Fruit fly (Drosophila melanogaster) whole organism, embryonic: ENCODE results near the gene CG12010.
A peak's percentile ranks its signal among the peaks of the same experiment; 100 is the strongest.

Source experiments
- ATbp ChIP-seq: fragments of 200-800 bp; sonication (Bioruptor generic); optimal IDR thresholded peaks from 2 replicates; lab custom pipeline; 2017; ENCODE audit warnings: missing biosample characterization, mild to moderate bottlenecking, missing genetic modification characterization, missing genetic modification reagents
- Aef1 ChIP-seq: fragments of 200-800 bp; sonication (Bioruptor generic); IDR thresholded peaks from 3 replicates; pipeline ENCODE4 v1.3.6; 2022; ENCODE audit warnings: missing biosample characterization, missing genetic modification characterization
- Atf3 ChIP-seq: fragments of 200-800 bp; sonication (Bioruptor generic); optimal IDR thresholded peaks from 3 replicates; lab custom pipeline; 2016; ENCODE audit warnings: missing biosample characterization, missing genetic modification characterization
- CG10209 ChIP-seq: fragments of 200-800 bp; sonication (Bioruptor generic); optimal IDR thresholded peaks from 3 replicates; lab custom pipeline; 2017; ENCODE audit warnings: missing biosample characterization, mild to moderate bottlenecking, missing genetic modification characterization, missing genetic modification reagents
- CG14050 ChIP-seq: fragments of 200-800 bp; sonication (Bioruptor generic); IDR thresholded peaks from 3 replicates; pipeline ENCODE4 v1.3.6; 2022; ENCODE audit warnings: missing biosample characterization, missing genetic modification characterization
- CG14667 ChIP-seq: fragments of 200-800 bp; sonication (Bioruptor generic); IDR thresholded peaks from 2 replicates; pipeline ENCODE4 v1.3.6; 2022; ENCODE audit warnings: missing biosample characterization, missing genetic modification characterization
- CG2120 ChIP-seq: fragments of 200-800 bp; sonication (Bioruptor generic); optimal IDR thresholded peaks from 3 replicates; lab custom pipeline; 2016; ENCODE audit warnings: missing biosample characterization, missing genetic modification characterization
- CG32767 ChIP-seq: fragments of 200-800 bp; sonication (Bioruptor generic); IDR thresholded peaks from 2 replicates; pipeline ENCODE4 v1.3.6; 2022; ENCODE audit warnings: missing biosample characterization, missing genetic modification characterization
- CG4820 ChIP-seq: fragments of 200-800 bp; sonication (Bioruptor generic); optimal IDR thresholded peaks from 3 replicates; lab custom pipeline; 2016; ENCODE audit warnings: missing biosample characterization, missing genetic modification characterization
- CG6175 ChIP-seq: fragments of 200-800 bp; sonication (Bioruptor generic); IDR thresholded peaks from 3 replicates; pipeline ENCODE4 v1.3.6; 2022; ENCODE audit warnings: missing biosample characterization, missing genetic modification characterization
- CG6813 ChIP-seq: fragments of 200-800 bp; sonication (Bioruptor generic); optimal IDR thresholded peaks from 2 replicates; lab custom pipeline; 2017; ENCODE audit warnings: missing biosample characterization, missing genetic modification characterization, mild to moderate bottlenecking, moderate library complexity, missing genetic modification reagents
- CG7556 ChIP-seq: fragments of 200-800 bp; sonication (Bioruptor generic); optimal IDR thresholded peaks from 2 replicates; lab custom pipeline; 2017; ENCODE audit warnings: missing biosample characterization, mild to moderate bottlenecking, missing genetic modification characterization
- CG7839 ChIP-seq: fragments of 200-800 bp; sonication (Bioruptor generic); optimal IDR thresholded peaks from 3 replicates; lab custom pipeline; 2018; ENCODE audit warnings: missing biosample characterization, mild to moderate bottlenecking, missing genetic modification characterization, moderate library complexity
- CG8290 ChIP-seq, 3 experiments: fragments of 200-800 bp; sonication (Bioruptor generic); optimal IDR thresholded peaks; 2 replicates each; lab custom pipeline; 2016 to 2019; ENCODE audit warnings: missing biosample characterization in 3 of 3, missing genetic modification characterization in 3 of 3, mild to moderate bottlenecking in 2 of 3, moderate library complexity in 1 of 3
- CG8388 ChIP-seq: fragments of 200-800 bp; sonication (Bioruptor generic); optimal IDR thresholded peaks from 2 replicates; lab custom pipeline; 2019; ENCODE audit warnings: missing biosample characterization, mild to moderate bottlenecking, missing genetic modification characterization, moderate library complexity
- Chrac-16 ChIP-seq: fragments of 200-800 bp; sonication (Bioruptor generic); optimal IDR thresholded peaks from 3 replicates; lab custom pipeline; 2016; ENCODE audit warnings: missing biosample characterization, missing genetic modification characterization
- Dbx ChIP-seq: fragments of 200-800 bp; sonication (Bioruptor generic); IDR thresholded peaks from 3 replicates; pipeline ENCODE4 v1.3.6; 2022; ENCODE audit warnings: missing biosample characterization, missing genetic modification characterization
- Drgx ChIP-seq: fragments of 200-800 bp; sonication (Bioruptor generic); IDR thresholded peaks from 2 replicates; pipeline ENCODE4 v1.3.6; 2022; ENCODE audit warnings: missing biosample characterization, missing genetic modification characterization
- GATAe ChIP-seq: fragments of 200-800 bp; sonication (Bioruptor generic); conservative IDR thresholded peaks from 2 replicates; pipeline ENCODE4 v1.3.6; 2022; ENCODE audit warnings: missing biosample characterization, missing genetic modification characterization
- Hr78 ChIP-seq, 2 experiments: fragments of 200-800 bp in 1 of 2; fragments of >200 bp in 1 of 2; sonication (Bioruptor generic) in 1 of 2; optimal IDR thresholded peaks; 2 replicates each; lab custom pipeline; 2017 to 2019; ENCODE audit warnings: missing biosample characterization in 2 of 2, missing genetic modification characterization in 2 of 2, mild to moderate bottlenecking in 1 of 2, moderate library complexity in 1 of 2
- Hsf ChIP-seq: fragments of 200-800 bp; sonication (Bioruptor generic); optimal IDR thresholded peaks from 3 replicates; lab custom pipeline; 2016; ENCODE audit warnings: missing biosample characterization, missing genetic modification characterization
- MESR4 ChIP-seq: fragments of 200-800 bp; sonication (Bioruptor generic); optimal IDR thresholded peaks from 2 replicates; lab custom pipeline; 2018; ENCODE audit warnings: missing biosample characterization, mild to moderate bottlenecking, missing genetic modification characterization, moderate library complexity
- Med ChIP-seq: fragments of 200-800 bp; sonication (Bioruptor generic); peaks from one replicate; lab custom pipeline; 2016; ENCODE audit warnings: missing biosample characterization, missing genetic modification characterization, mild to moderate bottlenecking, inconsistent platforms, moderate library complexity
- Oli ChIP-seq: fragments of 200-800 bp; sonication (Bioruptor generic); optimal IDR thresholded peaks from 2 replicates; lab custom pipeline; 2018; ENCODE audit warnings: missing biosample characterization, mild to moderate bottlenecking, missing genetic modification characterization, moderate library complexity
- PHDP ChIP-seq: fragments of 200-800 bp; sonication (Bioruptor generic); optimal IDR thresholded peaks from 3 replicates; lab custom pipeline; 2018; ENCODE audit warnings: missing biosample characterization, mild to moderate bottlenecking, missing genetic modification characterization, moderate library complexity
- Rfx ChIP-seq: fragments of 200-800 bp; sonication (Bioruptor generic); IDR thresholded peaks from 2 replicates; pipeline ENCODE4 v1.3.6; 2022; ENCODE audit warnings: missing biosample characterization, missing genetic modification characterization
- Sox102F ChIP-seq: fragments of 200-800 bp; sonication (Bioruptor generic); optimal IDR thresholded peaks from 2 replicates; lab custom pipeline; 2018; ENCODE audit warnings: missing biosample characterization, mild to moderate bottlenecking, missing genetic modification characterization, moderate library complexity
- bab2 ChIP-seq: fragments of 200-800 bp; sonication (Bioruptor generic); optimal IDR thresholded peaks from 2 replicates; lab custom pipeline; 2016; ENCODE audit warnings: missing biosample characterization, missing genetic modification characterization
- cas ChIP-seq: fragments of 200-800 bp; sonication (Bioruptor generic); IDR thresholded peaks from 2 replicates; pipeline ENCODE4 v1.3.6; 2022; ENCODE audit warnings: missing biosample characterization, missing genetic modification characterization
- dimm ChIP-seq: fragments of 200-800 bp; sonication (Bioruptor generic); IDR thresholded peaks from 2 replicates; pipeline ENCODE4 v1.3.6; 2022; ENCODE audit warnings: missing biosample characterization, missing genetic modification characterization
- esg ChIP-seq: fragments of 200-800 bp; sonication (Bioruptor generic); conservative IDR thresholded peaks from 2 replicates; pipeline ENCODE4 v1.3.6; 2022; ENCODE audit warnings: missing biosample characterization, missing genetic modification characterization
- fd96Cb ChIP-seq: fragments of 200-800 bp; sonication (Bioruptor generic); optimal IDR thresholded peaks from 2 replicates; lab custom pipeline; 2018; ENCODE audit warnings: missing biosample characterization, mild to moderate bottlenecking, missing genetic modification characterization, moderate library complexity
- gt ChIP-seq: fragments of 200-800 bp; sonication (Bioruptor generic); IDR thresholded peaks from 2 replicates; pipeline ENCODE4 v1.3.6; 2022; ENCODE audit warnings: missing biosample characterization, missing genetic modification characterization
- hkb ChIP-seq, 2 experiments: fragments of 200-800 bp in 1 of 2; fragments of >200 bp in 1 of 2; sonication (Bioruptor generic) in 1 of 2; IDR thresholded peaks in 1 of 2; optimal IDR thresholded peaks in 1 of 2; 2 replicates each; pipeline versions ENCODE4 v1.3.6 to Lab custom; 2017 to 2022; ENCODE audit warnings: missing biosample characterization in 1 of 2, missing genetic modification characterization in 1 of 2
- ken ChIP-seq: fragments of 200-800 bp; sonication (Bioruptor generic); IDR thresholded peaks from 3 replicates; pipeline ENCODE4 v1.3.6; 2022; ENCODE audit warnings: missing biosample characterization, missing genetic modification characterization
- mld ChIP-seq: fragments of 200-800 bp; sonication (Bioruptor generic); IDR thresholded peaks from 3 replicates; pipeline ENCODE4 v1.3.6; 2022; ENCODE audit warnings: missing biosample characterization, missing genetic modification characterization; ENCODE audit not compliant: partially characterized antibody
- pan ChIP-seq, 4 experiments: fragments of >200 bp in 3 of 4; fragments of 200-800 bp in 1 of 4; sonication (Bioruptor generic) in 1 of 4; optimal IDR thresholded peaks in 3 of 4; IDR thresholded peaks in 1 of 4; 2 replicates each; pipeline versions ENCODE4 v1.3.6 to Lab custom; 2017 to 2022; ENCODE audit warnings: missing biosample characterization in 2 of 4, missing genetic modification characterization in 2 of 4, mixed read lengths in 1 of 4
- rib ChIP-seq: fragments of 200-800 bp; sonication (Bioruptor generic); IDR thresholded peaks from 2 replicates; pipeline ENCODE4 v1.3.6; 2022; ENCODE audit warnings: missing biosample characterization, missing genetic modification characterization
- scrt ChIP-seq: fragments of 200-800 bp; sonication (Bioruptor generic); optimal IDR thresholded peaks from 2 replicates; lab custom pipeline; 2018; ENCODE audit warnings: missing biosample characterization, mild to moderate bottlenecking, missing genetic modification characterization, moderate library complexity
- sim ChIP-seq: fragments of 200-800 bp; sonication (Bioruptor generic); IDR thresholded peaks from 2 replicates; pipeline ENCODE4 v1.3.6; 2022; ENCODE audit warnings: missing biosample characterization, missing genetic modification characterization
- tap ChIP-seq: fragments of 200-800 bp; optimal IDR thresholded peaks from 3 replicates; lab custom pipeline; 2019; ENCODE audit warnings: missing biosample characterization, mild to moderate bottlenecking, missing genetic modification characterization, moderate library complexity
- tgo ChIP-seq: fragments of 200-800 bp; sonication (Bioruptor generic); IDR thresholded peaks from 3 replicates; pipeline ENCODE4 v1.3.6; 2022; ENCODE audit warnings: missing biosample characterization, missing genetic modification characterization
- trem ChIP-seq: fragments of 200-800 bp; optimal IDR thresholded peaks from 3 replicates; lab custom pipeline; 2019; ENCODE audit warnings: missing biosample characterization, mild to moderate bottlenecking, missing genetic modification characterization, moderate library complexity
- unpg ChIP-seq: fragments of 200-800 bp; sonication (Bioruptor generic); optimal IDR thresholded peaks from 3 replicates; lab custom pipeline; 2018; ENCODE audit warnings: missing biosample characterization, mild to moderate bottlenecking, missing genetic modification characterization, moderate library complexity
- vfl ChIP-seq: fragments of 200-800 bp; sonication (Bioruptor generic); optimal IDR thresholded peaks from 2 replicates; lab custom pipeline; 2016; ENCODE audit warnings: missing biosample characterization, missing genetic modification characterization
- wdn ChIP-seq: fragments of 200-800 bp; sonication (Bioruptor generic); IDR thresholded peaks from 2 replicates; pipeline ENCODE4 v1.3.6; 2022; ENCODE audit warnings: missing biosample characterization, missing genetic modification characterization
- zfh1 ChIP-seq: fragments of 200-800 bp; sonication (Bioruptor generic); IDR thresholded peaks from 3 replicates; pipeline ENCODE4 v1.3.6; 2022; ENCODE audit warnings: missing biosample characterization, missing genetic modification characterization
- zfh2 ChIP-seq: fragments of 200-800 bp; sonication (Bioruptor generic); optimal IDR thresholded peaks from 2 replicates; lab custom pipeline; 2016; ENCODE audit warnings: missing biosample characterization, missing genetic modification characterization

CG12010 gene

dm6 chr3L:3381869-3382488 lies 7.9 kb downstream of the CG12010 start (continued):
- no peak for TF ChIP-seq pan (optimal IDR thresholded peaks at IDR 0.05; lab: Kevin White, UChicago)
- TF ChIP-seq pan (GFP tag; optimal IDR thresholded peaks at IDR 0.05 in 1 of 2, IDR thresholded peaks at IDR 0.05 in 1 of 2), result peak in 1 of 2 experiments; percentile 66
- no peak for TF ChIP-seq bab2 (GFP tag; lab: Kevin White, UChicago)
- TF ChIP-seq vfl (GFP tag; lab: Kevin White, UChicago), result no peak
- TF ChIP-seq CG6813 (GFP tag; lab: Kevin White, UChicago), result no peak
- 0 out of 3 replicates have a peak, but pooled peaks have one; percentile 31 for TF ChIP-seq CG14050 (GFP tag; lab: Robert Waterston, UW)
- 0 out of 2 replicates have a peak, but pooled peaks have one; percentile 42 for TF ChIP-seq wdn
- peak; percentile 50 for TF ChIP-seq Aef1 (GFP tag; lab: Robert Waterston, UW)
- TF ChIP-seq ken (GFP tag; lab: Robert Waterston, UW), result peak; percentile 70
- peak; percentile 32 for TF ChIP-seq Oli (tag; lab: Kevin White, UChicago)
- no peak for TF ChIP-seq CG7556 (GFP tag; lab: Kevin White, UChicago)
- TF ChIP-seq CG4820 (GFP tag; lab: Kevin White, UChicago), result no peak
- TF ChIP-seq sim, result no peak
- TF ChIP-seq ATbp, result peak; percentile 13
- peak; percentile 3 for TF ChIP-seq CG10209 (GFP tag; lab: Kevin White, UChicago)
- TF ChIP-seq scrt (GFP tag; lab: Kevin White, UChicago), result peak; percentile 19
- no peak for TF ChIP-seq Atf3 (GFP tag; lab: Kevin White, UChicago)
- TF ChIP-seq unpg, result peak; percentile 69
- no peak for TF ChIP-seq gt
- peak; percentile 31; the same call in 1 of the 2 replicates for TF ChIP-seq CG32767
- peak; percentile 62 for TF ChIP-seq PHDP (tag; lab: Kevin White, UChicago)
- peak; percentile 23 for TF ChIP-seq CG2120
- peak; percentile 64; the same call in 2 of the 3 replicates for TF ChIP-seq zfh1 (GFP tag; lab: Robert Waterston, UW)
- peak; percentile 80 for TF ChIP-seq Dbx (GFP tag; lab: Robert Waterston, UW)
- peak; percentile 4 for TF ChIP-seq Hsf
- TF ChIP-seq CG6175, result peak; percentile 6; the same call in 1 of the 3 replicates
- peak; percentile 6 for TF ChIP-seq tap
- TF ChIP-seq hkb (optimal IDR thresholded peaks at IDR 0.05; lab: Kevin White, UChicago), result no peak
- TF ChIP-seq hkb (GFP tag; IDR thresholded peaks at IDR 0.05; lab: Robert Waterston, UW), result peak; percentile 52
- TF ChIP-seq Sox102F (GFP tag; lab: Kevin White, UChicago), result peak; percentile 75
- peak; percentile 64 for TF ChIP-seq Drgx (GFP tag; lab: Robert Waterston, UW)
- TF ChIP-seq tgo (GFP tag; lab: Robert Waterston, UW), result peak; percentile 59
- peak; percentile 47; the same call in 1 of the 2 replicates for TF ChIP-seq rib (GFP tag; lab: Robert Waterston, UW)
- TF ChIP-seq Rfx (GFP tag; lab: Robert Waterston, UW), result peak; percentile 80
- TF ChIP-seq esg (GFP tag; lab: Robert Waterston, UW), result peak; percentile 63
- TF ChIP-seq MESR4 (GFP tag; lab: Kevin White, UChicago), result no peak
- TF ChIP-seq CG8388 (GFP tag; lab: Kevin White, UChicago), result peak; percentile 35
- peak; percentile 43; the same call in 1 of the 2 replicates for TF ChIP-seq cas (GFP tag; lab: Robert Waterston, UW)
- no peak for TF ChIP-seq mld (GFP tag; lab: Robert Waterston, UW)
- TF ChIP-seq fd96Cb (tag; lab: Kevin White, UChicago), result peak; percentile 25
- TF ChIP-seq Hr78 (GFP tag; optimal IDR thresholded peaks at IDR 0.05; lab: Kevin White, UChicago), result no peak
- TF ChIP-seq trem (tag; lab: Kevin White, UChicago), result no peak
- TF ChIP-seq Chrac-16 (GFP tag; lab: Kevin White, UChicago), result peak; percentile 32
- peak; percentile 42; the same call in 1 of the 2 replicates for TF ChIP-seq CG14667
- TF ChIP-seq CG7839, result peak; percentile 49
- TF ChIP-seq Med (GFP tag; lab: Kevin White, UChicago), result peak; percentile 78
- peak; percentile 14 for TF ChIP-seq zfh2 (GFP tag; lab: Kevin White, UChicago)
- TF ChIP-seq CG8290 (GFP tag; optimal IDR thresholded peaks at IDR 0.05; lab: Kevin White, UChicago), result no peak
- peak in 1 of 2 experiments; percentile 54 for TF ChIP-seq CG8290 (tag; optimal IDR thresholded peaks at IDR 0.05; lab: Kevin White, UChicago)
- no peak for TF ChIP-seq GATAe (GFP tag; lab: Robert Waterston, UW)
- TF ChIP-seq dimm (GFP tag; lab: Robert Waterston, UW), result peak; percentile 11; the same call in 1 of the 2 replicates
